Fruit fly (Drosophila melanogaster): ENCODE results near the gene CG42367.
A peak's percentile ranks its signal among the peaks of the same experiment; 100 is the strongest.

CG42367 gene

DNA sequence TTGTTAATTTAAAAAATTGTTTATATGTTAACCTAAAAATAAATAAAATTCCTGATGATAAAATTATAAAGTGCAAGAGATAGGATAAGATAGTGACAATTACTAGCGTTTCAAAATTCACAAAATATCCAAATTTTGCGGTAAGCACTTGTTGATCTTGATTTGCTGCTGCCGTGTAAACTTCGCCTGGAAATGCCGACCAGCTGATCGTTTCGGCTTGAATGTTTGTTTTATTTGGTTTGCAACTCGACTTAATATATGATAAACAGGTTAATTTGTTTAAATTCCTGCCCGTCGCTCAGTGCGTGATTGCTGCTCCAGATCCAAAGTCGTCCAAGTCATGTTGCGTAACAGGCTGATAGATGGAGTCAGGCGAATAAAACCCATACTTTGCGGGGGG is 9.0 kb upstream of the CG42367 start, which contains the start of gene CG4592 (continued):
- TF ChIP-seq CG17802 (tag; optimal IDR thresholded peaks at IDR 0.05) (no peak), Hsf (GFP tag; optimal IDR thresholded peaks at IDR 0.05) (peak; percentile 72), trh (GFP tag; optimal IDR thresholded peaks at IDR 0.05) (no peak), CG2875 (GFP tag; optimal IDR thresholded peaks at IDR 0.05) (peak; percentile 45), Drgx (GFP tag; IDR thresholded peaks at IDR 0.05) (peak; percentile 83), CG11504 (tag; optimal IDR thresholded peaks at IDR 0.05) (no peak), NC2α (GFP tag; optimal IDR thresholded peaks at IDR 0.05) (no peak), CG17612 (GFP tag; IDR thresholded peaks at IDR 0.05) (no peak), gfzf (GFP tag; optimal IDR thresholded peaks at IDR 0.05) (no peak), cwo (GFP tag; optimal IDR thresholded peaks at IDR 0.05) (peak; percentile 14), CG30020 (tag; optimal IDR thresholded peaks at IDR 0.05) (peak; percentile 33), Bgb (GFP tag; IDR thresholded peaks at IDR 0.05; ENCODE audit: partially characterized antibody) (no peak), Dad (GFP tag; optimal IDR thresholded peaks at IDR 0.05) (peak; percentile 14), nom (GFP tag; optimal IDR thresholded peaks at IDR 0.05) (no peak), aop (GFP tag; IDR thresholded peaks at IDR 0.05) (no peak), Fer3 (tag; optimal IDR thresholded peaks at IDR 0.05) (peak; percentile 67), Pdp1 (GFP tag; optimal IDR thresholded peaks at IDR 0.05) (peak; percentile 60 to 71), PHDP (tag; optimal IDR thresholded peaks at IDR 0.05) (no peak), chif (GFP tag; optimal IDR thresholded peaks at IDR 0.05) (peak; percentile 4 to 42), Dp (GFP tag; optimal IDR thresholded peaks at IDR 0.05) (peak; percentile 18), otp (GFP tag; IDR thresholded peaks at IDR 0.05) (peak; percentile 67; the same call in 1 of the 3 replicates), CG15269 (tag; optimal IDR thresholded peaks at IDR 0.05) (no peak), Sry-β (GFP tag; optimal IDR thresholded peaks at IDR 0.05) (no peak), Hr3 (GFP tag; optimal IDR thresholded peaks at IDR 0.05) (peak; percentile 34), HLH54F (GFP tag; optimal IDR thresholded peaks at IDR 0.05) (peak; percentile 29), Oaz (GFP tag; IDR thresholded peaks at IDR 0.05) (no peak; the same call in 1 of the 2 replicates), D19A (tag; optimal IDR thresholded peaks at IDR 0.05) (no peak), Adf1 (GFP tag; IDR thresholded peaks at IDR 0.05) (peak; percentile 18; the same call in 1 of the 2 replicates), sens-2 (GFP tag; IDR thresholded peaks at IDR 0.05) (no peak), CG11247 (GFP tag; IDR thresholded peaks at IDR 0.05) (no peak), ci (GFP tag; IDR thresholded peaks at IDR 0.05) (peak; percentile 90), Hr51 (GFP tag; optimal IDR thresholded peaks at IDR 0.05) (no peak), so (GFP tag; IDR thresholded peaks at IDR 0.05) (0 out of 3 replicates have a peak, but pooled peaks have one; percentile 21), CG12236 (GFP tag; optimal IDR thresholded peaks at IDR 0.05) (no peak), CG11085 (GFP tag; IDR thresholded peaks at IDR 0.05) (no peak), corto (GFP tag; optimal IDR thresholded peaks at IDR 0.05) (no peak), CTCF (GFP tag; optimal IDR thresholded peaks at IDR 0.05) (no peak), CG15601 (tag; optimal IDR thresholded peaks at IDR 0.05) (no peak), z (GFP tag; IDR thresholded peaks at IDR 0.05) (no peak), MBD-R2 (GFP tag; IDR thresholded peaks at IDR 0.05) (peak; percentile 92), Oli (tag; optimal IDR thresholded peaks at IDR 0.05) (peak; percentile 33), dmrt11E (tag; optimal IDR thresholded peaks at IDR 0.05) (peak; percentile 48), CG12942 (GFP tag; optimal IDR thresholded peaks at IDR 0.05) (peak; percentile 29), Awh (GFP tag; IDR thresholded peaks at IDR 0.05) (no peak), Stat92E (GFP tag; optimal IDR thresholded peaks at IDR 0.05) (no peak), sr (GFP tag; IDR thresholded peaks at IDR 0.05) (no peak), fd102C (GFP tag; optimal IDR thresholded peaks at IDR 0.05) (no peak), Taf1 (GFP tag; IDR thresholded peaks at IDR 0.05) (no peak), sob (GFP tag; IDR thresholded peaks at IDR 0.05) (peak; percentile 65; the same call in 1 of the 2 replicates), en (GFP tag; optimal IDR thresholded peaks at IDR 0.05) (no peak), Dip3 (GFP tag; optimal IDR thresholded peaks at IDR 0.05) (peak; percentile 18)

All from whole organism, embryonic.